Worm (Caenorhabditis elegans): ENCODE measurements around the gene H09F14.1.

ce11 chrV:10574197-10574596 is 41.2 kb downstream of the H09F14.1 start:
- no peak for TF ChIP-seq aly-2 (tag; optimal IDR thresholded peaks at IDR 0.05)
- no peak for TF ChIP-seq php-3 (GFP tag; IDR thresholded peaks at IDR 0.05)
- TF ChIP-seq nhr-42 (GFP tag; IDR thresholded peaks at IDR 0.05) = no peak
- no peak for TF ChIP-seq nhr-6 (tag; optimal IDR thresholded peaks at IDR 0.05)
- peak; percentile 32 for TF ChIP-seq aha-1 (tag)
- TF ChIP-seq nhr-11 (tag; optimal IDR thresholded peaks at IDR 0.05) = no peak
- TF ChIP-seq unc-62 (GFP tag; optimal IDR thresholded peaks at IDR 0.05 in 1 of 2) = peak in 1 of 2 experiments; percentile 91
- no peak for TF ChIP-seq unc-62 (tag; optimal IDR thresholded peaks at IDR 0.05)
- no peak for TF ChIP-seq tra-1 (GFP tag; IDR thresholded peaks at IDR 0.05)
